Worm (Caenorhabditis elegans) whole organism, L3 larva: ENCODE results near the gene ced-10.

Experiments used
- ama-1 ChIP-seq: fragments of 150-350 bp; optimal IDR thresholded peaks from 2 replicates; lab custom pipeline; 2018
- nhr-12 ChIP-seq: fragments of 150-350 bp; optimal IDR thresholded peaks from 2 replicates; lab custom pipeline; 2014; ENCODE audit warnings: missing biosample characterization, missing genetic modification characterization
- unc-39 ChIP-seq: sonication (generic microtip); optimal IDR thresholded peaks from 4 replicates; lab custom pipeline; 2017; ENCODE audit warnings: missing biosample characterization, missing genetic modification characterization
- unc-62 ChIP-seq: fragments of 150-350 bp; sonication (generic microtip); optimal IDR thresholded peaks from 4 replicates; lab custom pipeline; 2014; ENCODE audit warnings: missing biosample characterization, missing genetic modification reagents, missing genetic modification characterization

ce11 chrIV:3545060-3545459 is 35.7 kb upstream of the ced-10 start:
- TF ChIP-seq ama-1 (lab: Kevin White, UChicago) (no peak), unc-39 (no peak), nhr-12 (tag; lab: Kevin White, UChicago) (no peak), unc-62 (GFP tag; lab: Kevin White, UChicago) (no peak)
